Worm (Caenorhabditis elegans) whole organism, young adult: ENCODE measurements around the gene C41A3.2.

ENCODE experiments used
- D2030.7 ChIP-seq: fragments of 200-800 bp; sonication (Bioruptor generic); IDR thresholded peaks from 2 replicates; pipeline ENCODE4 v1.3.6; 2022; ENCODE audit warnings: missing genetic modification reagents, missing genetic modification characterization, missing compliant biosample characterization
- ccch-3 ChIP-seq: fragments of 200-800 bp; sonication (Bioruptor generic); optimal IDR thresholded peaks from 2 replicates; lab custom pipeline; 2018; ENCODE audit warnings: mild to moderate bottlenecking, missing genetic modification characterization, missing compliant biosample characterization
- lir-1 ChIP-seq: fragments of 200-800 bp; sonication (Bioruptor generic); conservative IDR thresholded peaks from 2 replicates; pipeline ENCODE4 v1.3.6; 2022; ENCODE audit warnings: missing genetic modification reagents, missing genetic modification characterization, missing compliant biosample characterization
- repo-1 ChIP-seq: sonication (generic microtip); optimal IDR thresholded peaks from 2 replicates; lab custom pipeline; 2017; ENCODE audit warnings: mild to moderate bottlenecking, missing genetic modification characterization, missing compliant biosample characterization
- snpc-4 ChIP-seq, 5 experiments: fragments of 150-350 bp in 1 of 5; sonication (generic microtip) in 4 of 5; optimal IDR thresholded peaks; 2 replicates each; lab custom pipeline; 2014 to 2018; ENCODE audit warnings: missing genetic modification characterization in 5 of 5, missing biosample characterization in 3 of 5, antibody characterized with exemption in 2 of 5, mild to moderate bottlenecking in 2 of 5, missing compliant biosample characterization in 2 of 5, missing genotype in 2 of 5, moderate library complexity in 2 of 5, missing genetic modification reagents in 1 of 5

ce11 chrX:5413510-5413909, 640 bp downstream of the C41A3.2 start, which contains the start of gene pks-1:
- TF ChIP-seq repo-1 (tag; lab: Kevin White, UChicago), result no peak
- no peak for TF ChIP-seq snpc-4 (GFP tag; optimal IDR thresholded peaks at IDR 0.05; lab: Kevin White, UChicago)
- no peak for TF ChIP-seq snpc-4 (tag; optimal IDR thresholded peaks at IDR 0.05; lab: Kevin White, UChicago)
- no peak for TF ChIP-seq ccch-3 (GFP tag; lab: Kevin White, UChicago)
- TF ChIP-seq D2030.7 (GFP tag; lab: Robert Waterston, UW), result no peak
- no peak for TF ChIP-seq lir-1 (GFP tag; lab: Robert Waterston, UW)
